Fruit fly (Drosophila melanogaster) whole organism, embryonic: Measurements from ENCODE around the gene JIL-1.
A peak's percentile ranks its signal among the peaks of the same experiment; 100 is the strongest.

Experiments
- BEAF-32 ChIP-seq: fragments of 200-800 bp; sonication (Bioruptor generic); optimal IDR thresholded peaks from 3 replicates; lab custom pipeline; 2017; ENCODE audit warnings: missing biosample characterization, missing genetic modification characterization, mild to moderate bottlenecking, moderate library complexity, missing genetic modification reagents
- CG10321 ChIP-seq: fragments of 200-800 bp; sonication (Bioruptor generic); IDR thresholded peaks from 2 replicates; pipeline ENCODE4 v1.3.6; 2022; ENCODE audit warnings: missing biosample characterization, missing genetic modification characterization
- CG11247 ChIP-seq: fragments of 200-800 bp; sonication (Bioruptor generic); IDR thresholded peaks from 2 replicates; pipeline ENCODE4 v1.3.6; 2022; ENCODE audit warnings: missing biosample characterization, missing genetic modification characterization
- CG14441 ChIP-seq: fragments of 200-800 bp; sonication (Bioruptor generic); IDR thresholded peaks from 2 replicates; pipeline ENCODE4 v1.3.6; 2022; ENCODE audit warnings: missing biosample characterization, missing genetic modification characterization
- CG14965 ChIP-seq: fragments of 200-800 bp; sonication (Bioruptor generic); optimal IDR thresholded peaks from 2 replicates; lab custom pipeline; 2016; ENCODE audit warnings: missing biosample characterization, missing genetic modification characterization, borderline replicate concordance
- CG15479 ChIP-seq: fragments of 200-800 bp; sonication (Bioruptor generic); optimal IDR thresholded peaks from 3 replicates; lab custom pipeline; 2019; ENCODE audit warnings: missing biosample characterization, mild to moderate bottlenecking, missing genetic modification characterization, moderate library complexity
- CG16813 ChIP-seq: fragments of 200-800 bp; sonication (Bioruptor generic); IDR thresholded peaks from 3 replicates; pipeline ENCODE4 v1.3.6; 2022; ENCODE audit warnings: missing biosample characterization, missing genetic modification characterization; ENCODE audit not compliant: partially characterized antibody
- CG17385 ChIP-seq: fragments of 200-800 bp; sonication (Bioruptor generic); optimal IDR thresholded peaks from 3 replicates; lab custom pipeline; 2018; ENCODE audit warnings: missing biosample characterization, mild to moderate bottlenecking, missing genetic modification characterization
- CG34224 ChIP-seq: fragments of 200-800 bp; sonication (Bioruptor generic); IDR thresholded peaks from 3 replicates; pipeline ENCODE4 v1.3.6; 2022; ENCODE audit warnings: missing biosample characterization, missing genetic modification characterization; ENCODE audit not compliant: partially characterized antibody
- CG3726 ChIP-seq: fragments of 200-800 bp; sonication (Bioruptor generic); IDR thresholded peaks from 3 replicates; pipeline ENCODE4, ENCODE4 v1.3.6; 2022; ENCODE audit warnings: missing biosample characterization, missing genetic modification characterization
- CG4730 ChIP-seq: fragments of 200-800 bp; sonication (Bioruptor generic); IDR thresholded peaks from 2 replicates; pipeline ENCODE4 v1.3.6; 2022; ENCODE audit warnings: missing biosample characterization, missing genetic modification characterization
- CG5953 ChIP-seq: fragments of 200-800 bp; sonication (Bioruptor generic); IDR thresholded peaks from 2 replicates; pipeline ENCODE4 v1.3.6; 2022; ENCODE audit warnings: missing biosample characterization, missing genetic modification characterization
- CG6175 ChIP-seq: fragments of 200-800 bp; sonication (Bioruptor generic); IDR thresholded peaks from 3 replicates; pipeline ENCODE4 v1.3.6; 2022; ENCODE audit warnings: missing biosample characterization, missing genetic modification characterization
- CG7271 ChIP-seq: fragments of 200-800 bp; sonication (Bioruptor generic); optimal IDR thresholded peaks from 2 replicates; lab custom pipeline; 2018; ENCODE audit warnings: missing biosample characterization, mild to moderate bottlenecking, missing genetic modification characterization, moderate library complexity
- CG7372 ChIP-seq: fragments of 200-800 bp; sonication (Bioruptor generic); IDR thresholded peaks from 2 replicates; pipeline ENCODE4 v1.3.6; 2022; ENCODE audit warnings: missing biosample characterization, missing genetic modification characterization
- CG8281 ChIP-seq: fragments of 200-800 bp; sonication (Bioruptor generic); optimal IDR thresholded peaks from 2 replicates; lab custom pipeline; 2018; ENCODE audit warnings: missing biosample characterization, mild to moderate bottlenecking, missing genetic modification characterization, moderate library complexity
- CG9609 ChIP-seq: fragments of 200-800 bp; sonication (Bioruptor generic); optimal IDR thresholded peaks from 3 replicates; lab custom pipeline; 2016; ENCODE audit warnings: missing biosample characterization, missing genetic modification characterization
- CG9817 ChIP-seq: fragments of 200-800 bp; sonication (Bioruptor generic); optimal IDR thresholded peaks from 2 replicates; lab custom pipeline; 2018; ENCODE audit warnings: missing biosample characterization, mild to moderate bottlenecking, missing genetic modification characterization, moderate library complexity
- Camta ChIP-seq: fragments of 200-800 bp; sonication (Bioruptor generic); optimal IDR thresholded peaks from 2 replicates; lab custom pipeline; 2016; ENCODE audit warnings: missing biosample characterization, missing genetic modification characterization
- D19A ChIP-seq: fragments of 200-800 bp; optimal IDR thresholded peaks from 3 replicates; lab custom pipeline; 2019; ENCODE audit warnings: missing biosample characterization, mild to moderate bottlenecking, missing genetic modification characterization, moderate library complexity
- Dip2 ChIP-seq: fragments of 200-800 bp; sonication (Bioruptor generic); IDR thresholded peaks from 2 replicates; pipeline ENCODE4 v1.3.6; 2022; ENCODE audit warnings: missing biosample characterization, missing genetic modification characterization
- Doc3 ChIP-seq: fragments of 200-800 bp; sonication (Bioruptor generic); IDR thresholded peaks from 3 replicates; pipeline ENCODE4 v1.3.6; 2022; ENCODE audit warnings: missing biosample characterization, missing genetic modification characterization; ENCODE audit not compliant: partially characterized antibody
- Fer2 ChIP-seq: fragments of 200-800 bp; sonication (Bioruptor generic); optimal IDR thresholded peaks from 2 replicates; lab custom pipeline; 2018; ENCODE audit warnings: missing biosample characterization, mild to moderate bottlenecking, missing genetic modification characterization, moderate library complexity
- HHEX ChIP-seq: fragments of 200-800 bp; sonication (Bioruptor generic); optimal IDR thresholded peaks from 3 replicates; lab custom pipeline; 2017; ENCODE audit warnings: missing biosample characterization, mild to moderate bottlenecking, missing genetic modification characterization, missing genetic modification reagents
- Hmr ChIP-seq: fragments of 200-800 bp; sonication (Bioruptor generic); optimal IDR thresholded peaks from 3 replicates; lab custom pipeline; 2017; ENCODE audit warnings: mild to moderate bottlenecking, missing biosample characterization, missing genetic modification reagents, missing genetic modification characterization
- Optix ChIP-seq: fragments of 200-800 bp; sonication (Bioruptor generic); IDR thresholded peaks from 3 replicates; pipeline ENCODE4 v1.3.6; 2022; ENCODE audit warnings: missing biosample characterization, missing genetic modification characterization
- Pdp1 ChIP-seq, 2 experiments: fragments of 200-800 bp; sonication (Bioruptor generic); optimal IDR thresholded peaks; 3 replicates each; lab custom pipeline; 2016; ENCODE audit warnings: missing biosample characterization in 2 of 2, missing genetic modification characterization in 2 of 2, mild to moderate bottlenecking in 1 of 2, moderate library complexity in 1 of 2
- Ptx1 ChIP-seq: fragments of 200-800 bp; sonication (Bioruptor generic); IDR thresholded peaks from 2 replicates; pipeline ENCODE4 v1.3.6; 2022; ENCODE audit warnings: missing biosample characterization, missing genetic modification characterization
- Scr ChIP-seq: fragments of 200-800 bp; sonication (Bioruptor generic); IDR thresholded peaks from 2 replicates; pipeline ENCODE4 v1.3.6; 2022; ENCODE audit warnings: missing biosample characterization, missing genetic modification characterization; ENCODE audit not compliant: partially characterized antibody
- Spps ChIP-seq: fragments of 200-800 bp; sonication (Bioruptor generic); optimal IDR thresholded peaks from 2 replicates; lab custom pipeline; 2018; ENCODE audit warnings: missing biosample characterization, mild to moderate bottlenecking, missing genetic modification characterization
- Tbp ChIP-seq: fragments of >200 bp; optimal IDR thresholded peaks from 2 replicates; lab custom pipeline; 2018; ENCODE audit warnings: missing biosample characterization, missing genetic modification characterization
- Xbp1 ChIP-seq: fragments of 200-800 bp; sonication (Bioruptor generic); optimal IDR thresholded peaks from 3 replicates; lab custom pipeline; 2016; ENCODE audit warnings: missing biosample characterization, mild to moderate bottlenecking, missing genetic modification characterization
- al ChIP-seq: fragments of 200-800 bp; sonication (Bioruptor generic); IDR thresholded peaks from 2 replicates; pipeline ENCODE4 v1.3.6; 2022; ENCODE audit warnings: missing biosample characterization, missing genetic modification characterization
- cato ChIP-seq: fragments of 200-800 bp; sonication (Bioruptor generic); optimal IDR thresholded peaks from 2 replicates; lab custom pipeline; 2016; ENCODE audit warnings: missing biosample characterization, missing genetic modification characterization, borderline replicate concordance
- chn ChIP-seq: fragments of 200-800 bp; sonication (Bioruptor generic); optimal IDR thresholded peaks from 2 replicates; lab custom pipeline; 2016; ENCODE audit warnings: missing biosample characterization, missing genetic modification characterization
- ci ChIP-seq: fragments of 200-800 bp; sonication (Bioruptor generic); IDR thresholded peaks from 3 replicates; pipeline ENCODE4 v1.3.6; 2022; ENCODE audit warnings: missing biosample characterization, missing genetic modification characterization
- cwo ChIP-seq: fragments of 200-800 bp; sonication (Bioruptor generic); optimal IDR thresholded peaks from 3 replicates; lab custom pipeline; 2017; ENCODE audit warnings: missing biosample characterization, missing genetic modification characterization, mild to moderate bottlenecking, moderate library complexity, missing genetic modification reagents
- da ChIP-seq: fragments of 200-800 bp; sonication (Bioruptor generic); optimal IDR thresholded peaks from 2 replicates; lab custom pipeline; 2016; ENCODE audit warnings: missing biosample characterization, missing genetic modification characterization
- dmrt99B ChIP-seq: fragments of 200-800 bp; sonication (Bioruptor generic); optimal IDR thresholded peaks from 2 replicates; lab custom pipeline; 2018; ENCODE audit warnings: missing biosample characterization, mild to moderate bottlenecking, missing genetic modification characterization, moderate library complexity
- fru ChIP-seq: fragments of >200 bp; optimal IDR thresholded peaks from 2 replicates; lab custom pipeline; 2017
- gro ChIP-seq: fragments of 200-800 bp; sonication (Bioruptor generic); optimal IDR thresholded peaks from 2 replicates; lab custom pipeline; 2016; ENCODE audit warnings: missing biosample characterization, missing genetic modification characterization
- kah ChIP-seq: fragments of 200-800 bp; sonication (Bioruptor generic); optimal IDR thresholded peaks from 2 replicates; lab custom pipeline; 2018; ENCODE audit warnings: missing biosample characterization, mild to moderate bottlenecking, missing genetic modification characterization
- lmd ChIP-seq: fragments of 200-800 bp; sonication (Bioruptor generic); IDR thresholded peaks from 2 replicates; pipeline ENCODE4 v1.3.6; 2022; ENCODE audit warnings: missing biosample characterization, missing genetic modification characterization
- nerfin-1 ChIP-seq: fragments of 200-800 bp; sonication (Bioruptor generic); optimal IDR thresholded peaks from 3 replicates; lab custom pipeline; 2019; ENCODE audit warnings: missing biosample characterization, mild to moderate bottlenecking, missing genetic modification characterization, moderate library complexity
- nmo ChIP-seq: fragments of 200-800 bp; sonication (Bioruptor generic); optimal IDR thresholded peaks from 2 replicates; lab custom pipeline; 2018; ENCODE audit warnings: missing biosample characterization, mild to moderate bottlenecking, missing genetic modification characterization, moderate library complexity
- peb ChIP-seq: fragments of 200-800 bp; sonication (Bioruptor generic); IDR thresholded peaks from 2 replicates; pipeline ENCODE4 v1.3.6; 2022; ENCODE audit warnings: missing biosample characterization, missing genetic modification characterization
- ro ChIP-seq: fragments of 200-800 bp; sonication (Bioruptor generic); IDR thresholded peaks from 2 replicates; pipeline ENCODE4 v1.3.6; 2022; ENCODE audit warnings: missing biosample characterization, missing genetic modification characterization
- tin ChIP-seq: fragments of 200-800 bp; sonication (Bioruptor generic); optimal IDR thresholded peaks from 3 replicates; lab custom pipeline; 2016; ENCODE audit warnings: missing biosample characterization, missing genetic modification characterization
- tll ChIP-seq, 2 experiments: fragments of 200-800 bp in 1 of 2; fragments of >200 bp in 1 of 2; sonication (Bioruptor generic) in 1 of 2; optimal IDR thresholded peaks; 2 replicates each; lab custom pipeline; 2017 to 2019; ENCODE audit warnings: missing biosample characterization in 2 of 2, missing genetic modification characterization in 2 of 2, mild to moderate bottlenecking in 1 of 2, moderate library complexity in 1 of 2
- zfh2 ChIP-seq: fragments of 200-800 bp; sonication (Bioruptor generic); optimal IDR thresholded peaks from 2 replicates; lab custom pipeline; 2016; ENCODE audit warnings: missing biosample characterization, missing genetic modification characterization

JIL-1 gene

dm6 chr3L:11119396-11119900, 26.5 kb upstream of the JIL-1 start (continued):
- TF ChIP-seq Pdp1 (GFP tag; optimal IDR thresholded peaks at IDR 0.05; lab: Kevin White, UChicago): no peak
- TF ChIP-seq peb (GFP tag; lab: Robert Waterston, UW): no peak
- peak; percentile 40; the same call in 1 of the 2 replicates for TF ChIP-seq al (GFP tag; lab: Robert Waterston, UW)
- TF ChIP-seq CG7372 (GFP tag; lab: Robert Waterston, UW): no peak
- no peak for TF ChIP-seq ci (GFP tag; lab: Robert Waterston, UW)
- TF ChIP-seq Fer2 (tag; lab: Kevin White, UChicago): no peak
- TF ChIP-seq chn (GFP tag; lab: Kevin White, UChicago): peak; percentile 33
- TF ChIP-seq cato (GFP tag; lab: Kevin White, UChicago): no peak
- TF ChIP-seq Hmr (GFP tag; lab: Kevin White, UChicago): no peak
- TF ChIP-seq CG4730 (GFP tag; lab: Robert Waterston, UW): 0 out of 2 replicates have a peak, but pooled peaks have one; percentile 10
- no peak for TF ChIP-seq CG3726 (GFP tag; lab: Robert Waterston, UW)
- 0 out of 3 replicates have a peak, but pooled peaks have one; percentile 51 for TF ChIP-seq CG34224
- no peak for TF ChIP-seq CG5953
- TF ChIP-seq CG16813 (GFP tag; lab: Robert Waterston, UW): 0 out of 3 replicates have a peak, but pooled peaks have one; percentile 13
- 0 out of 2 replicates have a peak, but pooled peaks have one; percentile 17 for TF ChIP-seq CG11247 (GFP tag; lab: Robert Waterston, UW)
- TF ChIP-seq fru (lab: Kevin White, UChicago): no peak
- TF ChIP-seq ro (GFP tag; lab: Robert Waterston, UW): no peak
- no peak for TF ChIP-seq Dip2 (GFP tag; lab: Robert Waterston, UW)
- TF ChIP-seq dmrt99B (tag; lab: Kevin White, UChicago): no peak
- TF ChIP-seq BEAF-32 (GFP tag; lab: Kevin White, UChicago): no peak
- TF ChIP-seq D19A (tag; lab: Kevin White, UChicago): no peak
- no peak for TF ChIP-seq CG9609 (GFP tag; lab: Kevin White, UChicago)
- TF ChIP-seq kah: no peak
- no peak for TF ChIP-seq cwo (GFP tag; lab: Kevin White, UChicago)
- TF ChIP-seq CG6175: no peak
- no peak for TF ChIP-seq Doc3 (GFP tag; lab: Robert Waterston, UW)
- peak; percentile 45 for TF ChIP-seq lmd
- TF ChIP-seq zfh2 (GFP tag; lab: Kevin White, UChicago): peak; percentile 32
- no peak for TF ChIP-seq da (GFP tag; lab: Kevin White, UChicago)
- no peak for TF ChIP-seq tin (GFP tag; lab: Kevin White, UChicago)
- no peak for TF ChIP-seq Scr (GFP tag; lab: Robert Waterston, UW)
- TF ChIP-seq Tbp (GFP tag; lab: Kevin White, UChicago): no peak
- peak; percentile 14 for TF ChIP-seq Xbp1 (GFP tag; lab: Kevin White, UChicago)
- no peak for TF ChIP-seq CG8281 (tag; lab: Kevin White, UChicago)
- TF ChIP-seq Optix (GFP tag; lab: Robert Waterston, UW): 0 out of 3 replicates have a peak, but pooled peaks have one; percentile 29
- 0 out of 2 replicates have a peak, but pooled peaks have one; percentile 24 for TF ChIP-seq Ptx1 (GFP tag; lab: Robert Waterston, UW)
- no peak for TF ChIP-seq nmo (GFP tag; lab: Kevin White, UChicago)
- no peak for TF ChIP-seq Spps
- TF ChIP-seq CG14965 (GFP tag; lab: Kevin White, UChicago): no peak
- no peak for TF ChIP-seq Camta (GFP tag; lab: Kevin White, UChicago)
- TF ChIP-seq CG14441 (GFP tag; lab: Robert Waterston, UW): peak; percentile 54; the same call in 1 of the 2 replicates
- TF ChIP-seq CG10321 (GFP tag; lab: Robert Waterston, UW): no peak
- TF ChIP-seq tll (GFP tag; optimal IDR thresholded peaks at IDR 0.05; lab: Kevin White, UChicago): no peak
- TF ChIP-seq gro (GFP tag; lab: Kevin White, UChicago): no peak
- TF ChIP-seq CG7271 (tag; lab: Kevin White, UChicago): no peak
- no peak for TF ChIP-seq CG15479 (GFP tag; lab: Kevin White, UChicago)
- no peak for TF ChIP-seq HHEX (GFP tag; lab: Kevin White, UChicago)
- TF ChIP-seq CG9817: peak; percentile 27
- TF ChIP-seq CG17385 (GFP tag; lab: Kevin White, UChicago): no peak
- TF ChIP-seq nerfin-1 (tag; lab: Kevin White, UChicago): no peak
